Worm (Caenorhabditis elegans) whole organism, L2 larva: Measurements from ENCODE around the gene msp-33.

Experiments used
- R02D3.7 ChIP-seq: fragments of 150-350 bp; optimal IDR thresholded peaks from 2 replicates; lab custom pipeline; 2014; ENCODE audit warnings: missing biosample characterization, missing genetic modification characterization
- aly-2 ChIP-seq: fragments of 150-350 bp; optimal IDR thresholded peaks from 2 replicates; lab custom pipeline; 2014; ENCODE audit warnings: missing biosample characterization, missing genetic modification characterization
- ceh-82 ChIP-seq: fragments of 150-350 bp; optimal IDR thresholded peaks from 2 replicates; lab custom pipeline; 2014; ENCODE audit warnings: missing biosample characterization, missing genetic modification characterization
- dmd-4 ChIP-seq: sonication (generic microtip); optimal IDR thresholded peaks from 2 replicates; lab custom pipeline; 2017; ENCODE audit warnings: missing biosample characterization, missing genetic modification characterization
- lin-39 ChIP-seq: fragments of 150-350 bp; optimal IDR thresholded peaks from 2 replicates; lab custom pipeline; 2014; ENCODE audit warnings: missing biosample characterization, missing genetic modification reagents, missing genetic modification characterization
- mab-5 ChIP-seq: fragments of 150-350 bp; optimal IDR thresholded peaks from 2 replicates; lab custom pipeline; 2014; ENCODE audit warnings: missing biosample characterization, missing genetic modification characterization
- nhr-12 ChIP-seq: fragments of 150-350 bp; optimal IDR thresholded peaks from 2 replicates; lab custom pipeline; 2014; ENCODE audit warnings: missing biosample characterization, missing genetic modification characterization
- nhr-77 ChIP-seq: fragments of 150-350 bp; optimal IDR thresholded peaks from 2 replicates; lab custom pipeline; 2014; ENCODE audit warnings: missing biosample characterization, missing genetic modification characterization
- snpc-4 ChIP-seq: fragments of 150-350 bp; optimal IDR thresholded peaks from 2 replicates; lab custom pipeline; 2014; ENCODE audit warnings: missing biosample characterization, missing genetic modification characterization
- unc-39 ChIP-seq: fragments of 150-350 bp; optimal IDR thresholded peaks from 2 replicates; lab custom pipeline; 2014; ENCODE audit warnings: missing biosample characterization, missing genetic modification characterization
- unc-62 ChIP-seq: fragments of 150-350 bp; optimal IDR thresholded peaks from 2 replicates; lab custom pipeline; 2014; ENCODE audit warnings: missing biosample characterization, missing genetic modification reagents, missing genetic modification characterization
- ztf-4 ChIP-seq: fragments of 150-350 bp; optimal IDR thresholded peaks from 2 replicates; lab custom pipeline; 2014; ENCODE audit warnings: missing biosample characterization, missing genetic modification characterization

DNA sequence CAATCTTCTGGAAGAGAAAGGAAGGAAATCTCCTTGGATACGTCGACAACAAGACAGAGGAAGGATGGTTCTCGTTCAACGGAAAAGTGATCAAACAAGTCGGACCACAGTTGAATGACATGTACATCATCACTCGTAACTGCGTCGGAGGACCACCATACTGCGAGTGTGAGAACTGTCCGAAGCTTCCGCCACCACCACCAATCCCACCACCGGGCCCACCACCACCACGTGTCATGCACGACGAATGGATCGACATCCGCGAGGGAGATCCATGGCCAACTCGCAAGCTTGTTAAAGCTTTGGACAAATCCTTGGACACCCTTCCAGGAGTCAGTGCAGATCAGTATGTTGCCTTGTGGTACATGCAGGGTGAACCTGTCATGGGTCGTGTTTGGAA lies 38.8 kb upstream of the msp-33 start:
- no peak for TF ChIP-seq snpc-4 (tag; lab: Kevin White, UChicago)
- no peak for TF ChIP-seq unc-39 (tag; lab: Kevin White, UChicago)
- TF ChIP-seq mab-5 (tag; lab: Kevin White, UChicago) = no peak
- TF ChIP-seq R02D3.7 = no peak
- no peak for TF ChIP-seq lin-39 (tag; lab: Kevin White, UChicago)
- TF ChIP-seq unc-62 = no peak
- TF ChIP-seq aly-2 (tag; lab: Kevin White, UChicago) = no peak
- TF ChIP-seq dmd-4 (tag; lab: Kevin White, UChicago) = no peak
- no peak for TF ChIP-seq ceh-82
- TF ChIP-seq ztf-4 (tag; lab: Kevin White, UChicago) = no peak
- no peak for TF ChIP-seq nhr-77 (tag; lab: Kevin White, UChicago)
- no peak for TF ChIP-seq nhr-12 (tag; lab: Kevin White, UChicago)
